ENCODE assay signal across 1 fruit fly cellular context in genomic region chrX:8861267-8861666, dm6.
A peak's percentile ranks its signal among the peaks of the same experiment; 100 is the strongest.
TF ChIP-seq lines count a peak whose summit lies in the region.

No protein-coding gene starts in this region.

TF ChIP-seq in whole organism, embryonic, 481 proteins besides CTCF, POLR2A, EP300 and RAD21 (continued from another document and continues in another):
- TF ChIP-seq CG3065 (GFP tag; optimal IDR thresholded peaks at IDR 0.05; lab: Kevin White, UChicago), result no peak
- TF ChIP-seq CG5245 (GFP tag; optimal IDR thresholded peaks at IDR 0.05; lab: Kevin White, UChicago), result peak; percentile 13
- no peak for TF ChIP-seq grn (GFP tag; optimal IDR thresholded peaks at IDR 0.05; lab: Kevin White, UChicago)
- TF ChIP-seq CG6654 (GFP tag; optimal IDR thresholded peaks at IDR 0.05; lab: Kevin White, UChicago), result no peak
- no peak for TF ChIP-seq shn (GFP tag; optimal IDR thresholded peaks at IDR 0.05; lab: Kevin White, UChicago)
- TF ChIP-seq CG6689 (GFP tag; IDR thresholded peaks at IDR 0.05; lab: Robert Waterston, UW), result peak; percentile 42; the same call in 1 of the 2 replicates
- no peak for TF ChIP-seq CG33213 (GFP tag; optimal IDR thresholded peaks at IDR 0.05; lab: Kevin White, UChicago)
- no peak for TF ChIP-seq gt (GFP tag; IDR thresholded peaks at IDR 0.05; lab: Robert Waterston, UW)
- no peak for TF ChIP-seq CG18476 (GFP tag; optimal IDR thresholded peaks at IDR 0.05; lab: Kevin White, UChicago)
- no peak for TF ChIP-seq pan (optimal IDR thresholded peaks at IDR 0.05; lab: Kevin White, UChicago)
- TF ChIP-seq pan (GFP tag; optimal IDR thresholded peaks at IDR 0.05 in 1 of 2, IDR thresholded peaks at IDR 0.05 in 1 of 2), result peak in 1 of 2 experiments; percentile 37
- no peak for TF ChIP-seq pho (GFP tag; optimal IDR thresholded peaks at IDR 0.05; lab: Kevin White, UChicago)
- TF ChIP-seq CG6272 (GFP tag; IDR thresholded peaks at IDR 0.05; lab: Robert Waterston, UW), result no peak
- no peak for TF ChIP-seq crc (GFP tag; optimal IDR thresholded peaks at IDR 0.05; lab: Kevin White, UChicago)
- peak; percentile 24 for TF ChIP-seq CG1602 (GFP tag; optimal IDR thresholded peaks at IDR 0.05; lab: Kevin White, UChicago)
- TF ChIP-seq sisA (GFP tag; IDR thresholded peaks at IDR 0.05; lab: Robert Waterston, UW), result peak; percentile 65
- TF ChIP-seq kni (GFP tag; optimal IDR thresholded peaks at IDR 0.05; lab: Kevin White, UChicago), result no peak
- TF ChIP-seq CrebB (tag; optimal IDR thresholded peaks at IDR 0.05; lab: Kevin White, UChicago), result no peak
- peak; percentile 37 for TF ChIP-seq oc (tag; optimal IDR thresholded peaks at IDR 0.05; lab: Kevin White, UChicago)
- TF ChIP-seq Meics (GFP tag; optimal IDR thresholded peaks at IDR 0.05; lab: Kevin White, UChicago), result no peak
- TF ChIP-seq Atf-2 (GFP tag; optimal IDR thresholded peaks at IDR 0.05; lab: Kevin White, UChicago), result no peak
- no peak for TF ChIP-seq MBD-R2 (GFP tag; IDR thresholded peaks at IDR 0.05; lab: Robert Waterston, UW)
- TF ChIP-seq jumu (GFP tag; optimal IDR thresholded peaks at IDR 0.05; lab: Kevin White, UChicago), result peak; percentile 14
- TF ChIP-seq HLHmδ (GFP tag; optimal IDR thresholded peaks at IDR 0.05; lab: Kevin White, UChicago), result no peak
- peak; percentile 17 for TF ChIP-seq Hsf (GFP tag; optimal IDR thresholded peaks at IDR 0.05; lab: Kevin White, UChicago)
- TF ChIP-seq CG2202 (tag; optimal IDR thresholded peaks at IDR 0.05; lab: Kevin White, UChicago), result no peak
- no peak for TF ChIP-seq ab (GFP tag; optimal IDR thresholded peaks at IDR 0.05; lab: Kevin White, UChicago)
- TF ChIP-seq sr (GFP tag; IDR thresholded peaks at IDR 0.05; lab: Robert Waterston, UW), result no peak
- no peak for TF ChIP-seq CG31388 (GFP tag; optimal IDR thresholded peaks at IDR 0.05; lab: Kevin White, UChicago)
- peak; percentile 61; the same call in 2 of the 3 replicates for TF ChIP-seq zfh1 (GFP tag; IDR thresholded peaks at IDR 0.05; lab: Robert Waterston, UW)
- peak in 1 of 2 experiments; percentile 11 for TF ChIP-seq Pdp1 (GFP tag; optimal IDR thresholded peaks at IDR 0.05; lab: Kevin White, UChicago)
- TF ChIP-seq Med (GFP tag; lab: Kevin White, UChicago), result peak; percentile 76
- peak; percentile 9 for TF ChIP-seq CG11723 (GFP tag; optimal IDR thresholded peaks at IDR 0.05; lab: Kevin White, UChicago)
- no peak for TF ChIP-seq Bdp1 (GFP tag; optimal IDR thresholded peaks at IDR 0.05; lab: Kevin White, UChicago)
- TF ChIP-seq CG11504 (tag; optimal IDR thresholded peaks at IDR 0.05; lab: Kevin White, UChicago), result peak; percentile 67
- TF ChIP-seq CG7987 (GFP tag; optimal IDR thresholded peaks at IDR 0.05; lab: Kevin White, UChicago), result no peak
- TF ChIP-seq inv (GFP tag; IDR thresholded peaks at IDR 0.05; lab: Robert Waterston, UW; ENCODE audit: partially characterized antibody), result no peak
- no peak for TF ChIP-seq CG4328 (GFP tag; optimal IDR thresholded peaks at IDR 0.05; lab: Kevin White, UChicago)
- TF ChIP-seq Tbp (GFP tag; optimal IDR thresholded peaks at IDR 0.05; lab: Kevin White, UChicago), result no peak
- TF ChIP-seq Asciz (GFP tag; optimal IDR thresholded peaks at IDR 0.05; lab: Kevin White, UChicago), result peak; percentile 56
- TF ChIP-seq stc (GFP tag; IDR thresholded peaks at IDR 0.05; lab: Robert Waterston, UW), result peak; percentile 47; the same call in 1 of the 2 replicates
- TF ChIP-seq CG18011 (GFP tag; optimal IDR thresholded peaks at IDR 0.05; lab: Kevin White, UChicago), result no peak
- TF ChIP-seq Hmr (GFP tag; optimal IDR thresholded peaks at IDR 0.05; lab: Kevin White, UChicago), result no peak
- TF ChIP-seq sob (GFP tag; IDR thresholded peaks at IDR 0.05; lab: Robert Waterston, UW), result no peak
- peak; percentile 25 for TF ChIP-seq jing (GFP tag; optimal IDR thresholded peaks at IDR 0.05; lab: Kevin White, UChicago)
- TF ChIP-seq Poxn (GFP tag; IDR thresholded peaks at IDR 0.05; lab: Robert Waterston, UW), result no peak
- no peak for TF ChIP-seq bbx (GFP tag; IDR thresholded peaks at IDR 0.05; lab: Robert Waterston, UW; ENCODE audit: partially characterized antibody)
- 0 out of 3 replicates have a peak, but pooled peaks have one; percentile 30 for TF ChIP-seq so (GFP tag; IDR thresholded peaks at IDR 0.05; lab: Robert Waterston, UW)
- TF ChIP-seq NfI (GFP tag; optimal IDR thresholded peaks at IDR 0.05; lab: Kevin White, UChicago), result peak; percentile 23
- peak; percentile 66 for TF ChIP-seq CG1603 (tag; optimal IDR thresholded peaks at IDR 0.05; lab: Kevin White, UChicago)
- peak; percentile 19 for TF ChIP-seq CG30431 (GFP tag; optimal IDR thresholded peaks at IDR 0.05; lab: Kevin White, UChicago)
- no peak for TF ChIP-seq CG6791 (GFP tag; IDR thresholded peaks at IDR 0.05; lab: Robert Waterston, UW; ENCODE audit: partially characterized antibody)
- TF ChIP-seq Stat92E (GFP tag; optimal IDR thresholded peaks at IDR 0.05; lab: Kevin White, UChicago), result no peak
- TF ChIP-seq sug (tag; optimal IDR thresholded peaks at IDR 0.05; lab: Kevin White, UChicago), result no peak
- TF ChIP-seq CG12942 (GFP tag; optimal IDR thresholded peaks at IDR 0.05; lab: Kevin White, UChicago), result no peak
- TF ChIP-seq bowl (GFP tag; IDR thresholded peaks at IDR 0.05; lab: Robert Waterston, UW), result no peak
- no peak for TF ChIP-seq toy (GFP tag; IDR thresholded peaks at IDR 0.05; lab: Robert Waterston, UW)
- TF ChIP-seq emc (GFP tag; optimal IDR thresholded peaks at IDR 0.05; lab: Kevin White, UChicago), result no peak
- TF ChIP-seq Ptx1 (GFP tag; IDR thresholded peaks at IDR 0.05; lab: Robert Waterston, UW), result peak; percentile 40
- no peak for TF ChIP-seq CG11085 (GFP tag; IDR thresholded peaks at IDR 0.05; lab: Robert Waterston, UW)
- TF ChIP-seq Fer2 (tag; optimal IDR thresholded peaks at IDR 0.05; lab: Kevin White, UChicago), result no peak
- TF ChIP-seq CG14050 (GFP tag; IDR thresholded peaks at IDR 0.05; lab: Robert Waterston, UW), result no peak
- TF ChIP-seq grau (tag; optimal IDR thresholded peaks at IDR 0.05; lab: Kevin White, UChicago), result peak; percentile 23
- peak in 1 of 2 experiments; percentile 37 for TF ChIP-seq dpn (GFP tag; optimal IDR thresholded peaks at IDR 0.05; lab: Kevin White, UChicago)
- no peak for TF ChIP-seq CG30020 (tag; optimal IDR thresholded peaks at IDR 0.05; lab: Kevin White, UChicago)
- TF ChIP-seq zfh2 (GFP tag; optimal IDR thresholded peaks at IDR 0.05; lab: Kevin White, UChicago), result no peak
- TF ChIP-seq sima (GFP tag; optimal IDR thresholded peaks at IDR 0.05; lab: Kevin White, UChicago), result no peak
- no peak for TF ChIP-seq pzg (GFP tag; optimal IDR thresholded peaks at IDR 0.05; lab: Kevin White, UChicago)
- no peak for TF ChIP-seq ase (GFP tag; IDR thresholded peaks at IDR 0.05; lab: Robert Waterston, UW)
- TF ChIP-seq CG10654 (GFP tag; optimal IDR thresholded peaks at IDR 0.05; lab: Kevin White, UChicago), result no peak
- no peak for TF ChIP-seq en (GFP tag; optimal IDR thresholded peaks at IDR 0.05; lab: Kevin White, UChicago)
- TF ChIP-seq CG13296 (GFP tag; optimal IDR thresholded peaks at IDR 0.05; lab: Kevin White, UChicago), result no peak
- no peak for TF ChIP-seq CG17186 (GFP tag; optimal IDR thresholded peaks at IDR 0.05; lab: Kevin White, UChicago)
- TF ChIP-seq CG9609 (GFP tag; optimal IDR thresholded peaks at IDR 0.05; lab: Kevin White, UChicago), result no peak
- TF ChIP-seq CG11560 (tag; IDR thresholded peaks at IDR 0.05; lab: Robert Waterston, UW), result 0 out of 3 replicates have a peak, but pooled peaks have one; percentile 20
- no peak for TF ChIP-seq ranshi (GFP tag; IDR thresholded peaks at IDR 0.05; lab: Robert Waterston, UW)
- TF ChIP-seq ERR (GFP tag; optimal IDR thresholded peaks at IDR 0.05; lab: Kevin White, UChicago), result no peak
- TF ChIP-seq maf-S (GFP tag; optimal IDR thresholded peaks at IDR 0.05; lab: Kevin White, UChicago), result no peak
- no peak for TF ChIP-seq CG43689 (GFP tag; IDR thresholded peaks at IDR 0.05; lab: Robert Waterston, UW)
- no peak for TF ChIP-seq CG6854 (GFP tag; optimal IDR thresholded peaks at IDR 0.05; lab: Kevin White, UChicago)
- TF ChIP-seq fru (optimal IDR thresholded peaks at IDR 0.05; lab: Kevin White, UChicago), result no peak
- no peak for TF ChIP-seq bab2 (GFP tag; optimal IDR thresholded peaks at IDR 0.05; lab: Kevin White, UChicago)
- no peak for TF ChIP-seq danr (GFP tag; IDR thresholded peaks at IDR 0.05; lab: Robert Waterston, UW)
- no peak for TF ChIP-seq ash1 (GFP tag; optimal IDR thresholded peaks at IDR 0.05; lab: Kevin White, UChicago)
- no peak for TF ChIP-seq hth (optimal IDR thresholded peaks at IDR 0.05; lab: Kevin White, UChicago)
- peak; percentile 60 for TF ChIP-seq CG4424 (GFP tag; optimal IDR thresholded peaks at IDR 0.05; lab: Kevin White, UChicago)
- peak; percentile 36 for TF ChIP-seq CG12219 (GFP tag; optimal IDR thresholded peaks at IDR 0.05; lab: Kevin White, UChicago)
- no peak for TF ChIP-seq Doc3 (GFP tag; IDR thresholded peaks at IDR 0.05; lab: Robert Waterston, UW; ENCODE audit: partially characterized antibody)
- no peak for TF ChIP-seq BEAF-32 (GFP tag; optimal IDR thresholded peaks at IDR 0.05; lab: Kevin White, UChicago)
- TF ChIP-seq Camta (GFP tag; optimal IDR thresholded peaks at IDR 0.05; lab: Kevin White, UChicago), result peak; percentile 25
- peak; percentile 34; the same call in 1 of the 3 replicates for TF ChIP-seq row (GFP tag; IDR thresholded peaks at IDR 0.05; lab: Robert Waterston, UW)
- TF ChIP-seq corto (GFP tag; optimal IDR thresholded peaks at IDR 0.05; lab: Kevin White, UChicago), result peak; percentile 15
- TF ChIP-seq dati (GFP tag; IDR thresholded peaks at IDR 0.05; lab: Robert Waterston, UW), result no peak
- TF ChIP-seq gce (GFP tag; IDR thresholded peaks at IDR 0.05; lab: Robert Waterston, UW), result no peak
- TF ChIP-seq H15 (GFP tag; IDR thresholded peaks at IDR 0.05; lab: Robert Waterston, UW), result no peak
- TF ChIP-seq CG16813 (GFP tag; IDR thresholded peaks at IDR 0.05; lab: Robert Waterston, UW; ENCODE audit: partially characterized antibody), result no peak
- no peak for TF ChIP-seq CG15514 (GFP tag; optimal IDR thresholded peaks at IDR 0.05; lab: Kevin White, UChicago)
- TF ChIP-seq D19B (GFP tag; optimal IDR thresholded peaks at IDR 0.05; lab: Kevin White, UChicago), result no peak
- no peak for TF ChIP-seq Side (GFP tag; optimal IDR thresholded peaks at IDR 0.05; lab: Kevin White, UChicago)
- TF ChIP-seq Sry-β (GFP tag; optimal IDR thresholded peaks at IDR 0.05; lab: Kevin White, UChicago), result no peak
- peak; percentile 19; the same call in 1 of the 2 replicates for TF ChIP-seq CG10366 (GFP tag; IDR thresholded peaks at IDR 0.05; lab: Robert Waterston, UW)
- no peak for TF ChIP-seq CG5953 (GFP tag; IDR thresholded peaks at IDR 0.05; lab: Robert Waterston, UW)
- no peak for TF ChIP-seq Lim3 (GFP tag; IDR thresholded peaks at IDR 0.05; lab: Robert Waterston, UW)
- peak; percentile 39 for TF ChIP-seq CG12391 (tag; optimal IDR thresholded peaks at IDR 0.05; lab: Kevin White, UChicago)
- peak; percentile 56 for TF ChIP-seq CG2678 (tag; optimal IDR thresholded peaks at IDR 0.05; lab: Kevin White, UChicago)
- no peak for TF ChIP-seq klu (GFP tag; IDR thresholded peaks at IDR 0.05; lab: Robert Waterston, UW)
- TF ChIP-seq tin (GFP tag; optimal IDR thresholded peaks at IDR 0.05; lab: Kevin White, UChicago), result peak; percentile 38
- peak; percentile 29 for TF ChIP-seq CG12071 (GFP tag; optimal IDR thresholded peaks at IDR 0.05; lab: Kevin White, UChicago)
- TF ChIP-seq CG10543 (GFP tag; optimal IDR thresholded peaks at IDR 0.05; lab: Kevin White, UChicago), result no peak
- TF ChIP-seq chn (GFP tag; optimal IDR thresholded peaks at IDR 0.05; lab: Kevin White, UChicago), result peak; percentile 34
- TF ChIP-seq CG3995 (GFP tag; optimal IDR thresholded peaks at IDR 0.05; lab: Kevin White, UChicago), result no peak
- TF ChIP-seq knrl (GFP tag; IDR thresholded peaks at IDR 0.05; lab: Robert Waterston, UW; ENCODE audit: partially characterized antibody), result no peak
- peak; percentile 63 for TF ChIP-seq nom (GFP tag; optimal IDR thresholded peaks at IDR 0.05; lab: Kevin White, UChicago)
- no peak for TF ChIP-seq tup (GFP tag; optimal IDR thresholded peaks at IDR 0.05; lab: Kevin White, UChicago)
- TF ChIP-seq pnt (GFP tag; optimal IDR thresholded peaks at IDR 0.05; lab: Kevin White, UChicago), result no peak
- no peak for TF ChIP-seq Dfd (GFP tag; optimal IDR thresholded peaks at IDR 0.05; lab: Kevin White, UChicago)
- TF ChIP-seq NC2α (GFP tag; optimal IDR thresholded peaks at IDR 0.05; lab: Kevin White, UChicago), result no peak
- peak; percentile 39 for TF ChIP-seq PHDP (tag; optimal IDR thresholded peaks at IDR 0.05; lab: Kevin White, UChicago)
- no peak for TF ChIP-seq psq (GFP tag; optimal IDR thresholded peaks at IDR 0.05; lab: Kevin White, UChicago)
- TF ChIP-seq CG10565 (GFP tag; optimal IDR thresholded peaks at IDR 0.05; lab: Kevin White, UChicago), result no peak
- peak; percentile 71; the same call in 2 of the 3 replicates for TF ChIP-seq ci (GFP tag; IDR thresholded peaks at IDR 0.05; lab: Robert Waterston, UW)
- no peak for TF ChIP-seq CG1792 (GFP tag; optimal IDR thresholded peaks at IDR 0.05; lab: Kevin White, UChicago)
- TF ChIP-seq Abd-B (GFP tag; optimal IDR thresholded peaks at IDR 0.05; lab: Kevin White, UChicago), result no peak
- no peak for TF ChIP-seq Hand (GFP tag; optimal IDR thresholded peaks at IDR 0.05; lab: Kevin White, UChicago)
- peak; percentile 23 for TF ChIP-seq ewg (GFP tag; optimal IDR thresholded peaks at IDR 0.05; lab: Kevin White, UChicago)
- TF ChIP-seq B-H1 (GFP tag; IDR thresholded peaks at IDR 0.05; lab: Robert Waterston, UW), result no peak
- TF ChIP-seq CG6813 (GFP tag; optimal IDR thresholded peaks at IDR 0.05; lab: Kevin White, UChicago), result no peak
- no peak for TF ChIP-seq cas (GFP tag; IDR thresholded peaks at IDR 0.05; lab: Robert Waterston, UW)
- peak; percentile 46; the same call in 1 of the 2 replicates for TF ChIP-seq lmd (GFP tag; IDR thresholded peaks at IDR 0.05; lab: Robert Waterston, UW)
- peak; percentile 13 for TF ChIP-seq bcd (GFP tag; optimal IDR thresholded peaks at IDR 0.05; lab: Kevin White, UChicago)
- no peak for TF ChIP-seq trh (GFP tag; optimal IDR thresholded peaks at IDR 0.05; lab: Kevin White, UChicago)
- TF ChIP-seq slbo (GFP tag; IDR thresholded peaks at IDR 0.05; lab: Robert Waterston, UW), result no peak
- peak; percentile 64 for TF ChIP-seq Blimp-1 (GFP tag; optimal IDR thresholded peaks at IDR 0.05; lab: Kevin White, UChicago)
- peak; percentile 33; the same call in 1 of the 2 replicates for TF ChIP-seq HLH3B (GFP tag; IDR thresholded peaks at IDR 0.05; lab: Robert Waterston, UW)
- TF ChIP-seq Optix (GFP tag; IDR thresholded peaks at IDR 0.05; lab: Robert Waterston, UW), result no peak
- TF ChIP-seq Dref (GFP tag; IDR thresholded peaks at IDR 0.05; lab: Robert Waterston, UW), result no peak
- TF ChIP-seq Dip3 (GFP tag; optimal IDR thresholded peaks at IDR 0.05; lab: Kevin White, UChicago), result no peak
